Worm (Caenorhabditis elegans): Measurements from ENCODE around the gene dnsn-1.
"Not testable (repeated sequence)": the region's sequence is repeated elsewhere in the genome, so short reads cannot be mapped to it uniquely, and the experiment has no call there.

Gene dnsn-1

ce11 chrII:410832-411231 is at the start of gene dnsn-1, which contains the start of gene C24H12.4:
dnsn-1 (minus strand) TSS chrII:410932.
C24H12.4 (plus strand) TSS chrII:411222.
- TF ChIP-seq cog-1 (tag; optimal IDR thresholded peaks at IDR 0.05) (peak; percentile 62), tab-1 (GFP tag; IDR thresholded peaks at IDR 0.05) (no peak)

ce11 chrII:457790-458189 is 47.1 kb upstream of the dnsn-1 start, which contains the start of gene gvd-1:
gvd-1 (minus strand) TSS chrII:457890.
- 0 out of 2 replicates have a peak, but pooled peaks have one; percentile 9 for TF ChIP-seq T22C8.4 (GFP tag; IDR thresholded peaks at IDR 0.05)
- no peak for TF ChIP-seq ref-1 (GFP tag; conservative IDR thresholded peaks at IDR 0.05)

- no peak for TF ChIP-seq ref-1 (GFP tag; conservative IDR thresholded peaks at IDR 0.05)
- TF ChIP-seq flt-1 (GFP tag; IDR thresholded peaks at IDR 0.05), result no peak
- TF ChIP-seq klf-2 (GFP tag; conservative IDR thresholded peaks at IDR 0.05), result no peak
- no peak for TF ChIP-seq T22C8.4 (GFP tag; IDR thresholded peaks at IDR 0.05)
- no peak for TF ChIP-seq tab-1 (GFP tag; IDR thresholded peaks at IDR 0.05)
- no peak for TF ChIP-seq ztf-23 (GFP tag; IDR thresholded peaks at IDR 0.05)
- TF ChIP-seq cog-1 (tag; optimal IDR thresholded peaks at IDR 0.05), result no peak
- no peak for TF ChIP-seq ztf-29 (GFP tag; IDR thresholded peaks at IDR 0.05)
- TF ChIP-seq med-1 (GFP tag; optimal IDR thresholded peaks at IDR 0.05; ENCODE audit: insufficient read depth), result no peak
Observed at ce11 chrII:456371-456770, 45.6 kb upstream of the dnsn-1 start.

- not testable (repeated sequence) for TF ChIP-seq cog-1 (tag; optimal IDR thresholded peaks at IDR 0.05); tab-1 (GFP tag; IDR thresholded peaks at IDR 0.05); ztf-29 (GFP tag; IDR thresholded peaks at IDR 0.05)
Observed at ce11 chrII:454646-455045, 43.9 kb upstream of the dnsn-1 start, which contains the start of gene W10D9.1. W10D9.1 (plus strand) TSS chrII:454946.

- 0 out of 2 replicates have a peak, but pooled peaks have one; percentile 33 for TF ChIP-seq flt-1 (GFP tag; IDR thresholded peaks at IDR 0.05)
Observed at ce11 chrII:452159-452558, 41.4 kb upstream of the dnsn-1 start.

ce11 chrII:441102-441501 is 30.4 kb upstream of the dnsn-1 start, which contains the start of gene C24H12.1:
C24H12.1 (plus strand) TSS chrII:441402.
- TF ChIP-seq T22C8.4, ztf-23, tab-1 (GFP tag; IDR thresholded peaks at IDR 0.05): not testable (repeated sequence)

- no peak for TF ChIP-seq cog-1 (tag; optimal IDR thresholded peaks at IDR 0.05)
- TF ChIP-seq med-1 (GFP tag; optimal IDR thresholded peaks at IDR 0.05; ENCODE audit: insufficient read depth), result no peak
Observed at ce11 chrII:437279-437678, 26.5 kb upstream of the dnsn-1 start.

ce11 chrII:423086-423485 is 12.4 kb upstream of the dnsn-1 start, which contains the start of gene C24H12.8:
C24H12.8 (minus strand) TSS chrII:423186.
- TF ChIP-seq tab-1 (GFP tag; IDR thresholded peaks at IDR 0.05), result no peak
- no peak for TF ChIP-seq T22C8.4 (GFP tag; IDR thresholded peaks at IDR 0.05)
- TF ChIP-seq klf-2 (GFP tag; conservative IDR thresholded peaks at IDR 0.05), result no peak
- no peak for TF ChIP-seq med-1 (GFP tag; optimal IDR thresholded peaks at IDR 0.05; ENCODE audit: insufficient read depth)
- no peak for TF ChIP-seq ztf-23 (GFP tag; IDR thresholded peaks at IDR 0.05)
- no peak for TF ChIP-seq flt-1 (GFP tag; IDR thresholded peaks at IDR 0.05)
- no peak for TF ChIP-seq ztf-29 (GFP tag; IDR thresholded peaks at IDR 0.05)
- TF ChIP-seq ref-1 (GFP tag; conservative IDR thresholded peaks at IDR 0.05), result no peak
- no peak for TF ChIP-seq cog-1 (tag; optimal IDR thresholded peaks at IDR 0.05)

- no peak for TF ChIP-seq ztf-29 (GFP tag; IDR thresholded peaks at IDR 0.05)
- no peak for TF ChIP-seq ref-1 (GFP tag; conservative IDR thresholded peaks at IDR 0.05)
Observed at ce11 chrII:418782-419181, 8.1 kb upstream of the dnsn-1 start, which contains the start of gene C24H12.6. C24H12.6 (minus strand) TSS chrII:418882.

ce11 chrII:416808-417207 is 6.1 kb upstream of the dnsn-1 start:
- TF ChIP-seq tab-1 (GFP tag; IDR thresholded peaks at IDR 0.05) (peak; percentile 57; the same call in 1 of the 2 replicates), ztf-23 (GFP tag; IDR thresholded peaks at IDR 0.05) (peak; percentile 73), flt-1 (GFP tag; IDR thresholded peaks at IDR 0.05) (peak; percentile 78; the same call in 1 of the 2 replicates)

- TF ChIP-seq med-1 (GFP tag; optimal IDR thresholded peaks at IDR 0.05; ENCODE audit: insufficient read depth), result no peak
- TF ChIP-seq T22C8.4 (GFP tag; IDR thresholded peaks at IDR 0.05), result no peak
- TF ChIP-seq klf-2 (GFP tag; conservative IDR thresholded peaks at IDR 0.05), result no peak
Observed at ce11 chrII:402435-402834, 8.3 kb downstream of the dnsn-1 start, which contains the start of gene clec-10. clec-10 (plus strand) TSS chrII:402678.

- TF ChIP-seq T22C8.4 (GFP tag; IDR thresholded peaks at IDR 0.05), result no peak
- no peak for TF ChIP-seq ztf-29 (GFP tag; IDR thresholded peaks at IDR 0.05)
- no peak for TF ChIP-seq tab-1 (GFP tag; IDR thresholded peaks at IDR 0.05)
- TF ChIP-seq cog-1 (tag; optimal IDR thresholded peaks at IDR 0.05), result no peak
- no peak for TF ChIP-seq med-1 (GFP tag; optimal IDR thresholded peaks at IDR 0.05; ENCODE audit: insufficient read depth)
- TF ChIP-seq ref-1 (GFP tag; conservative IDR thresholded peaks at IDR 0.05), result no peak
- no peak for TF ChIP-seq ztf-23 (GFP tag; IDR thresholded peaks at IDR 0.05)
- TF ChIP-seq klf-2 (GFP tag; conservative IDR thresholded peaks at IDR 0.05), result no peak
- TF ChIP-seq flt-1 (GFP tag; IDR thresholded peaks at IDR 0.05), result no peak
Observed at ce11 chrII:401211-401610, 9.5 kb downstream of the dnsn-1 start.

Measured in whole organism, midembryonic.